Worm (Caenorhabditis elegans) whole organism, L4 larva: Measurements from ENCODE around the gene R148.4.

Experiments
- dpl-1 ChIP-seq: fragments of 150-350 bp; optimal IDR thresholded peaks from 2 replicates; lab custom pipeline; 2014; ENCODE audit warnings: missing biosample characterization, missing genetic modification reagents, missing genetic modification characterization
- nhr-237 ChIP-seq: sonication (generic microtip); optimal IDR thresholded peaks from 2 replicates; lab custom pipeline; 2017; ENCODE audit warnings: missing biosample characterization, missing genetic modification characterization
- nhr-76 ChIP-seq: fragments of 150-350 bp; optimal IDR thresholded peaks from 2 replicates; lab custom pipeline; 2014; ENCODE audit warnings: missing biosample characterization, missing genetic modification characterization
- ztf-11 ChIP-seq: fragments of 150-350 bp; optimal IDR thresholded peaks from 2 replicates; lab custom pipeline; 2014; ENCODE audit warnings: missing biosample characterization, missing genetic modification characterization
- ztf-7 ChIP-seq: fragments of 150-350 bp; optimal IDR thresholded peaks from 2 replicates; lab custom pipeline; 2014; ENCODE audit warnings: missing biosample characterization, missing genetic modification characterization

DNA sequence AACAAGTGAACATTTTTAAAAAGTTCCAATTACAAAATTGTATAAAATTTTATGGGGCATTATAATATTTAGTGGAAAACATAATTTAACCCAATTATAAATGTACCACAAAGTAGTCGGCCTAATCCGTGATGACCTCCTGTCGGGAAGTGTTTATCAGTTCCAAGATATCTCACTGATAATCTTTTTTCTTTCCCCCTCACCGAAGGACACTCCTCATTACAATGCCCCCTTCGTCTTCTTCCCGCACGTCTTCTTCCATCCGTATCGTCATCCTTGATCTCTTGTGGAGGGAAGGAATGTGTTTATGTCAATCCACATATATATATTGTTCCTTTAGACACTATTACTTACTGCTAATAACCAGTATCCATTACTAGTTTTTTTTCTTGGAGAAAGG, 6.1 kb upstream of the R148.4 start, which contains the start of gene R148.5:
- no peak for TF ChIP-seq dpl-1 (GFP tag; lab: Kevin White, UChicago)
- TF ChIP-seq nhr-237 (tag; lab: Kevin White, UChicago): no peak
- no peak for TF ChIP-seq ztf-11 (tag; lab: Kevin White, UChicago)
- TF ChIP-seq ztf-7 (tag; lab: Kevin White, UChicago): no peak
- no peak for TF ChIP-seq nhr-76
